Fruit fly (Drosophila melanogaster): ENCODE measurements around the gene CG1785.

Gene CG1785

dm6 chrX:8669434-8669833 lies 45.3 kb upstream of the CG1785 start:
- TF ChIP-seq Sp1 (GFP tag; optimal IDR thresholded peaks at IDR 0.05) (peak; percentile 27), brk (GFP tag; optimal IDR thresholded peaks at IDR 0.05) (no peak), Abd-B (GFP tag; optimal IDR thresholded peaks at IDR 0.05) (no peak), foxo (GFP tag; optimal IDR thresholded peaks at IDR 0.05) (peak in 1 of 2 experiments; percentile 26), pan (optimal IDR thresholded peaks at IDR 0.05) (no peak), ey (GFP tag; optimal IDR thresholded peaks at IDR 0.05) (peak; percentile 2), dmrt93B (GFP tag; optimal IDR thresholded peaks at IDR 0.05) (no peak), br (GFP tag; optimal IDR thresholded peaks at IDR 0.05) (no peak), rgr (GFP tag; optimal IDR thresholded peaks at IDR 0.05) (no peak), N (GFP tag; optimal IDR thresholded peaks at IDR 0.05) (no peak), HLH106 (tag; optimal IDR thresholded peaks at IDR 0.05) (peak; percentile 57), fru (GFP tag; optimal IDR thresholded peaks at IDR 0.05) (peak; percentile 26), sage (GFP tag; optimal IDR thresholded peaks at IDR 0.05) (no peak), Vsx2 (GFP tag; optimal IDR thresholded peaks at IDR 0.05; ENCODE audit: partially characterized antibody) (no peak), dsf (GFP tag; optimal IDR thresholded peaks at IDR 0.05; ENCODE audit: borderline replicate concordance) (no peak), lola (GFP tag; optimal IDR thresholded peaks at IDR 0.05) (no peak), usp (GFP tag; optimal IDR thresholded peaks at IDR 0.05) (no peak), sv (GFP tag; optimal IDR thresholded peaks at IDR 0.05) (no peak), Hr78 (GFP tag; optimal IDR thresholded peaks at IDR 0.05) (no peak), GATAd (GFP tag; optimal IDR thresholded peaks at IDR 0.05) (no peak), jim (GFP tag; optimal IDR thresholded peaks at IDR 0.05) (no peak), dl (GFP tag; optimal IDR thresholded peaks at IDR 0.05; ENCODE audit: insufficient read depth in 1 of 2, partially characterized antibody in 2 of 2) (no peak), Dif (GFP tag; optimal IDR thresholded peaks at IDR 0.05; ENCODE audit: partially characterized antibody) (no peak), Jra (GFP tag; optimal IDR thresholded peaks at IDR 0.05) (no peak), Mio (GFP tag; optimal IDR thresholded peaks at IDR 0.05) (no peak), Hnf4 (GFP tag; optimal IDR thresholded peaks at IDR 0.05) (no peak), CG32264 (GFP tag; optimal IDR thresholded peaks at IDR 0.05) (no peak), CrebA (GFP tag; optimal IDR thresholded peaks at IDR 0.05; ENCODE audit: borderline replicate concordance) (no peak), CG9705 (GFP tag; optimal IDR thresholded peaks at IDR 0.05) (no peak), h (GFP tag; optimal IDR thresholded peaks at IDR 0.05) (peak; percentile 35), psq (GFP tag; optimal IDR thresholded peaks at IDR 0.05) (no peak), Myc (optimal IDR thresholded peaks at IDR 0.05) (no peak), tai (GFP tag; optimal IDR thresholded peaks at IDR 0.05) (no peak)

dm6 chrX:8671348-8672298 lies 43.1 kb upstream of the CG1785 start:
- TF ChIP-seq GATAd (GFP tag; optimal IDR thresholded peaks at IDR 0.05), result no peak
- TF ChIP-seq sage (GFP tag; optimal IDR thresholded peaks at IDR 0.05), result no peak
- no peak for TF ChIP-seq CrebA (GFP tag; optimal IDR thresholded peaks at IDR 0.05; ENCODE audit: borderline replicate concordance)
- TF ChIP-seq jim (GFP tag; optimal IDR thresholded peaks at IDR 0.05), result no peak

- TF ChIP-seq Jra (GFP tag; optimal IDR thresholded peaks at IDR 0.05), result no peak
- no peak for TF ChIP-seq Rel (GFP tag; optimal IDR thresholded peaks at IDR 0.05)
- TF ChIP-seq Rel (tag; optimal IDR thresholded peaks at IDR 0.05), result no peak
- TF ChIP-seq Abd-B (GFP tag; optimal IDR thresholded peaks at IDR 0.05), result no peak
- no peak for TF ChIP-seq N (GFP tag; optimal IDR thresholded peaks at IDR 0.05)
- TF ChIP-seq HLH106 (tag; optimal IDR thresholded peaks at IDR 0.05), result peak; percentile 32
- no peak for TF ChIP-seq Hr78 (GFP tag; optimal IDR thresholded peaks at IDR 0.05)
- TF ChIP-seq Mio (GFP tag; optimal IDR thresholded peaks at IDR 0.05), result no peak
- no peak for TF ChIP-seq Vsx2 (GFP tag; optimal IDR thresholded peaks at IDR 0.05; ENCODE audit: partially characterized antibody)
- TF ChIP-seq pan (optimal IDR thresholded peaks at IDR 0.05), result no peak
- TF ChIP-seq jim (GFP tag; optimal IDR thresholded peaks at IDR 0.05), result peak; percentile 16
- no peak for TF ChIP-seq Dif (GFP tag; optimal IDR thresholded peaks at IDR 0.05; ENCODE audit: partially characterized antibody)
- peak; percentile 3 for TF ChIP-seq CG9705 (GFP tag; optimal IDR thresholded peaks at IDR 0.05)
- no peak for TF ChIP-seq psq (GFP tag; optimal IDR thresholded peaks at IDR 0.05)
- TF ChIP-seq Sp1 (GFP tag; optimal IDR thresholded peaks at IDR 0.05), result peak; percentile 24
- no peak for TF ChIP-seq ey (GFP tag; optimal IDR thresholded peaks at IDR 0.05)
- no peak for TF ChIP-seq br (GFP tag; optimal IDR thresholded peaks at IDR 0.05)
- peak; percentile 19 for TF ChIP-seq rgr (GFP tag; optimal IDR thresholded peaks at IDR 0.05)
- no peak for TF ChIP-seq sage (GFP tag; optimal IDR thresholded peaks at IDR 0.05)
- no peak for TF ChIP-seq CG32264 (GFP tag; optimal IDR thresholded peaks at IDR 0.05)
- TF ChIP-seq GATAd (GFP tag; optimal IDR thresholded peaks at IDR 0.05), result no peak
- no peak for TF ChIP-seq brk (GFP tag; optimal IDR thresholded peaks at IDR 0.05)
- TF ChIP-seq CrebA (GFP tag; optimal IDR thresholded peaks at IDR 0.05; ENCODE audit: borderline replicate concordance), result no peak
- no peak for TF ChIP-seq usp (GFP tag; optimal IDR thresholded peaks at IDR 0.05)
- TF ChIP-seq Hnf4 (GFP tag; optimal IDR thresholded peaks at IDR 0.05), result no peak
- TF ChIP-seq foxo (GFP tag; optimal IDR thresholded peaks at IDR 0.05), result no peak
- TF ChIP-seq lola (GFP tag; optimal IDR thresholded peaks at IDR 0.05), result no peak
- TF ChIP-seq dl (GFP tag; optimal IDR thresholded peaks at IDR 0.05; ENCODE audit: insufficient read depth in 1 of 2, partially characterized antibody in 2 of 2), result no peak
- TF ChIP-seq Hr83 (GFP tag; optimal IDR thresholded peaks at IDR 0.05; ENCODE audit: poor library complexity, severe bottlenecking), result no peak
- no peak for TF ChIP-seq fru (GFP tag; optimal IDR thresholded peaks at IDR 0.05)
- TF ChIP-seq Myc (optimal IDR thresholded peaks at IDR 0.05), result peak; percentile 95
- no peak for TF ChIP-seq OdsH (GFP tag; optimal IDR thresholded peaks at IDR 0.05)
- TF ChIP-seq h (GFP tag; optimal IDR thresholded peaks at IDR 0.05), result peak; percentile 0
- no peak for TF ChIP-seq sv (GFP tag; optimal IDR thresholded peaks at IDR 0.05)
- no peak for TF ChIP-seq dsf (GFP tag; optimal IDR thresholded peaks at IDR 0.05; ENCODE audit: borderline replicate concordance)
- no peak for TF ChIP-seq tai (GFP tag; optimal IDR thresholded peaks at IDR 0.05)
- no peak for TF ChIP-seq Dfd (GFP tag; optimal IDR thresholded peaks at IDR 0.05)
- TF ChIP-seq dmrt93B (GFP tag; optimal IDR thresholded peaks at IDR 0.05), result no peak
These were observed 38.0 kb upstream of the CG1785 start, which contains the start of gene Rubicon for dm6 chrX:8676631-8677224. Gene Rubicon, plus strand, starts transcription at chrX:8677063.

Data from whole organism, wandering third instar larva.